Worm (Caenorhabditis elegans): ENCODE measurements around the gene srlf-33.

srlf-33 gene

DNA sequence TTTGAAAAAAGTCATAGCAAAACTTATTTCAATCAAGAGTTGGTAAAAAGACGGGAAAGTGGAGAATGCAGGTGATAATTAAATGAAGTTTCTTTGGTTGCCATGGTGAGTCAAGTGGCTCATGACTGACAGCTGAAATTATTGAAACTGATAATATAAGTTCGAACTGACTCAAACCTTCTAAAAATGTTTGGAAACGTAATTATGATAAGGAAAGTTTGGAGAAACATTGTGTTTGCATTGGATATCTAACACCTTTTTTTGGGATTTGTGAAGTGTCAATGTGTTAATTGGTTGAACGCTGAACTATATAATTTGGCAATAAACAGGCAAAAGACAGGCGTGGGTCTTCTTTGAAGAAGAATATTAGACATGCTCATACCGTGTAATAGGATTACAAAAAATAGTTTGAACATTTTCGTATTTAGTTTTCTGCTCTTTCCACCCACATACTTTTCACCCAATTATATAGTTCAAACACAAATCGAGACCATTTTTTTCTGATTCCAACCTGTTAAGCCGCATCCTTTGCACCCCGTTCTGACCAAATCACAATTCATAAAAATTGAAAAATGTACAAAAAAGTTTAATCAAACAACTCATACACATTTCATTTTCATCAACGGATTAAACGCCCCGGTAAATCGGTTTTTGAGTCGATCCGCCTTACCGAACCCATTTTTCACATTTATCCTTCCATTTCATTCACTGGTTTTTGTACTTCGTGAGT, at the start of gene srlf-33, which contains the start of gene srlf-32:
srlf-33 (minus strand) TSS at position 101 of the 730 bp plus-strand sequence.
srlf-32 (plus strand) TSS at position 680 of the 730 bp plus-strand sequence.
- TF ChIP-seq flt-1 (GFP tag; IDR thresholded peaks at IDR 0.05) (no peak), tab-1 (GFP tag; IDR thresholded peaks at IDR 0.05) (no peak), T22C8.4 (GFP tag; IDR thresholded peaks at IDR 0.05) (no peak), ref-1 (GFP tag; conservative IDR thresholded peaks at IDR 0.05) (no peak), ztf-23 (GFP tag; IDR thresholded peaks at IDR 0.05) (no peak), cog-1 (tag; optimal IDR thresholded peaks at IDR 0.05) (no peak), klf-2 (GFP tag; conservative IDR thresholded peaks at IDR 0.05) (no peak), ztf-29 (GFP tag; IDR thresholded peaks at IDR 0.05) (no peak), med-1 (GFP tag; optimal IDR thresholded peaks at IDR 0.05; ENCODE audit: insufficient read depth) (no peak)

DNA sequence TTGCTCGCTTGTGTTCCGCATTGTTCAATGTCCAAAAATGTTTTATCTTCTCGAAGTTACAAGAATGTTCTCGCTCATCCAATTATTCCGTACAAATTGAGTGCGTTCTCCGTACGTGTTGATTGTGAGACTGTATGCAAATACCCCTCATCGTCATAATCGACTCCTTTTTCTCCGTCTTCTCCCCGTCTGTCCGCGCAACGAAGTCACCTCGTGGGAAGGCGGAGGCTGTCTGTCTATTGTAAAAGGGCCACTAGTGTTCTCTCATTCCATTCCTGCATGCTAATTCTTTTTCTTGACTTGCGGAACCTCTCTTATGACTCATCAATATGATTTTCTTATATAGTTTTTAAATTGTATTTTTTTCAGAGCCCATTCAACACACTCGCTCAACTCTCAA, 44.9 kb upstream of the srlf-33 start, which contains the start of gene ZK829.9:
ZK829.9 (plus strand) TSS at position 364 of the 400 bp plus-strand sequence.
- TF ChIP-seq ztf-29 (GFP tag; IDR thresholded peaks at IDR 0.05) (no peak), ztf-23 (GFP tag; IDR thresholded peaks at IDR 0.05) (no peak), flt-1 (GFP tag; IDR thresholded peaks at IDR 0.05) (no peak), ref-1 (GFP tag; conservative IDR thresholded peaks at IDR 0.05) (no peak), cog-1 (tag; optimal IDR thresholded peaks at IDR 0.05) (no peak), klf-2 (GFP tag; conservative IDR thresholded peaks at IDR 0.05) (no peak), tab-1 (GFP tag; IDR thresholded peaks at IDR 0.05) (no peak), med-1 (GFP tag; optimal IDR thresholded peaks at IDR 0.05; ENCODE audit: insufficient read depth) (no peak), T22C8.4 (GFP tag; IDR thresholded peaks at IDR 0.05) (no peak)

DNA sequence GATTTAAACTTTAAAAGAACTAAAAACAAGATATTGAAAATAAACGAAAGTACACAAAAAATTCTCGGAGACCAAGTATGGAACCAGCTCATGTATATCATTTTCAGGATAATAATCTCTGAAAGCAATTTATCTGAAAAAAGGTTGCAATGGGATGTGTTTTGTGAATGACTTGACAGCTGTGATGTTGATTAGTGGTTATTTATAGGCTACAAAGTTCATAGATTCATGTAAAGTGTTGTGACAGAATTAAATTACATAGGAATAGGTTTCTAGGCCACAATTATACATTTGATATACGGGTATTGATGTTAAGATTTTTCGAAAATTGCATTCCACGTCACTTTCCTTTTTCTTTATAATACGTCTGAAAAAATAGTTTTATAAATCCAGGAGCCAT, 40.1 kb upstream of the srlf-33 start, which contains the start of gene srj-1:
srj-1 (minus strand) TSS at position 101 of the 400 bp plus-strand sequence.
- TF ChIP-seq T22C8.4 (GFP tag; IDR thresholded peaks at IDR 0.05) = no peak

DNA sequence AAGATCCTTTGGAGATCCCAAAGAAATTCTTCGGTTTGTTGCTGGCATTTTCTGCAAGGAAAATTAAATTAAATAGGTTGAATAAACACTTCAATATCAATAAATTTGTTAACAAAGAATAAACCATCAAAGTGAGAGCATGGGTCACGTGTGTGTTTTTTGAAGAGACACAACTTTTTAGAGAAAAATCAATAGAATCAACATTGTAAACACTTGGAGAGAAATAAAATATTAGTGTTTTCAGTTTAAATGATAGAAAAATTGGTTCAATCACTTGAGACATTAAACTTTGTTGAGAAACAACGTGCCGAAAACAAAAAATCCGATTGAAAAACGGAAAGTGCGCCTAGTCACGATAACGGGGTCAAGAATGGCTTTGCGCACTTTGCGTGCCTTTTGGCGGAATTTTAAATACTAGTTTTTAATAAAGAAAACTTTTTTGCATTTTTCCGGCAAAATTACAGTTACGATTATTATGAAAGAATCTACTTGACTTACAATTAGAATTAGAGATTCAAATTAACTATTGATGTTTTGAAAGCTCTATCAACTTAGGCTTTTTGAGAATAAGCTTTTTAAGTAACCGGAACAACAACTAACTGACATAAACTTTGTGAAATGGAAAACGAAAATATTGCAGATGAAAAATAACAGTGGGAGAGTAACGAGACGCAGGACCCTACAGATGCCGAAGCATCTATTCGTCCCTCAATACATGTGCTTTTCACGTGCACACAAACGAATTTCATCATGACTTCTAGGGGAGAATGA, 36.4 kb upstream of the srlf-33 start, which contains the start of gene ZK829.7:
ZK829.7 (minus strand) TSS at position 51 of the 771 bp plus-strand sequence.
- peak; percentile 2 for TF ChIP-seq cog-1 (tag; optimal IDR thresholded peaks at IDR 0.05)
- no peak for TF ChIP-seq ztf-23 (GFP tag; IDR thresholded peaks at IDR 0.05)

DNA sequence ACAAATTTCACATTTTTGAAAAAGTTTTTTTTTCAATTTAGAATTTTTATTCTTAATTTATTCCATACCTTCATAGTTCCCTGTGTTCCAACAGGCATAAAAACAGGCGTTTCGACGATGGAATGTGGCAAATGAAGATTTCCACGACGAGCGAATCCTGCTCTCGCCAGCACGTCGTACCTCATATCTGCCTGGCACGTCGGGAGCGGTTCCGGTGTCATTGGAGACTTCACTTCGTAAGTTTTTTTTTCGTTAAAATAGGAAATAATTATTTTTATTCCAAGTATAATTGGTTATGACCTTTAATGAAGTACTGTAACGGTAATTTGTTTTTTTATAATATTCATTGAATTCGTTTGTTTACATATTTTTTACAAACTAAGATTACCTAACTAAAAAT, 34.3 kb upstream of the srlf-33 start, which contains the start of gene tgt-1:
tgt-1 (minus strand) TSS at position 232 of the 400 bp plus-strand sequence.
- TF ChIP-seq ref-1 (GFP tag; conservative IDR thresholded peaks at IDR 0.05) = no peak
- TF ChIP-seq cog-1 (tag; optimal IDR thresholded peaks at IDR 0.05) = no peak
- no peak for TF ChIP-seq T22C8.4 (GFP tag; IDR thresholded peaks at IDR 0.05)
- no peak for TF ChIP-seq tab-1 (GFP tag; IDR thresholded peaks at IDR 0.05)
- TF ChIP-seq klf-2 (GFP tag; conservative IDR thresholded peaks at IDR 0.05) = no peak
- TF ChIP-seq med-1 (GFP tag; optimal IDR thresholded peaks at IDR 0.05; ENCODE audit: insufficient read depth) = no peak
- TF ChIP-seq ztf-23 (GFP tag; IDR thresholded peaks at IDR 0.05) = no peak
- no peak for TF ChIP-seq flt-1 (GFP tag; IDR thresholded peaks at IDR 0.05)
- TF ChIP-seq ztf-29 (GFP tag; IDR thresholded peaks at IDR 0.05) = no peak

DNA sequence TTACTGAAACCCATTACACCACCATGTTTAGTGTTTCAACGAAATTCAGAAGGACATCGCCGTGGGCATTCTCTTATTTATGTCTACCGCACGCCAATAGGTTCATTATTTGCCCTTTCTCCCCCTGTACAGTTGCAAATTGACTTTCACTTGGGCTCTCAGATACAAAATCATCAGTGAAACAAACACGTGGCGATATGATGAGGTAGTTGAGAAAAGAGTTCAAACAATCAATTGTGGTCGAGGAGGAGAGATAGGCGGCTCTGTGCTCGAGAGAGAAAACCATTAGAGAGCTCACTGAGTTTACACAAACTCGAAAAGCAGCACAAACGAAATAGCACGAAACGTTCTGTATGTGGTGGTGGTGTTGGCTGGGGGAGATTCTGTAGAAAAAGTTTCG, 31.8 kb upstream of the srlf-33 start:
- TF ChIP-seq ztf-29 (GFP tag; IDR thresholded peaks at IDR 0.05) = no peak
- no peak for TF ChIP-seq ref-1 (GFP tag; conservative IDR thresholded peaks at IDR 0.05)
- TF ChIP-seq ztf-23 (GFP tag; IDR thresholded peaks at IDR 0.05) = no peak
- no peak for TF ChIP-seq T22C8.4 (GFP tag; IDR thresholded peaks at IDR 0.05)
- TF ChIP-seq klf-2 (GFP tag; conservative IDR thresholded peaks at IDR 0.05) = no peak
- no peak for TF ChIP-seq flt-1 (GFP tag; IDR thresholded peaks at IDR 0.05)

DNA sequence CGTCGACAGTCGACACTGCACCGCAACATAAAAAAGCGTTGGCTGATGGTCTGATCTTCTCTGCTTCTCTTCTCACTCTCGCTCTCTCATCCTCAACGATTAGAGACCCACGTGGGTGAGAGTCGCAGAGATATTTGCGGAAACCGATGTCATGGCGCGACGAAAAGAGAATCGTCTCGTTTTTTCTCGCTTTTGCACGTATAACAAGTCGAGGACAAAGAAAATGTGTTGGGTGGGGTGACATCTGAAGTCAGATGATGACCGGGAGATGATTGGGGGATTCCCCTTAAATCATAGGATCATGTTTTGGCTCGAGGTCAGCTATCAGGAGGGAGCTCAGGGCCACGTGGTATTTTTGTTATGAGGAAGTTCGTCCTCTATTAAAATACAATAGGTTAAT, 31.1 kb upstream of the srlf-33 start:
- no peak for TF ChIP-seq ref-1 (GFP tag; conservative IDR thresholded peaks at IDR 0.05)
- no peak for TF ChIP-seq ztf-23 (GFP tag; IDR thresholded peaks at IDR 0.05)
- no peak for TF ChIP-seq flt-1 (GFP tag; IDR thresholded peaks at IDR 0.05)
- TF ChIP-seq cog-1 (tag; optimal IDR thresholded peaks at IDR 0.05) = no peak
- no peak for TF ChIP-seq med-1 (GFP tag; optimal IDR thresholded peaks at IDR 0.05; ENCODE audit: insufficient read depth)
- no peak for TF ChIP-seq tab-1 (GFP tag; IDR thresholded peaks at IDR 0.05)
- no peak for TF ChIP-seq klf-2 (GFP tag; conservative IDR thresholded peaks at IDR 0.05)
- no peak for TF ChIP-seq ztf-29 (GFP tag; IDR thresholded peaks at IDR 0.05)
- TF ChIP-seq T22C8.4 (GFP tag; IDR thresholded peaks at IDR 0.05) = no peak

DNA sequence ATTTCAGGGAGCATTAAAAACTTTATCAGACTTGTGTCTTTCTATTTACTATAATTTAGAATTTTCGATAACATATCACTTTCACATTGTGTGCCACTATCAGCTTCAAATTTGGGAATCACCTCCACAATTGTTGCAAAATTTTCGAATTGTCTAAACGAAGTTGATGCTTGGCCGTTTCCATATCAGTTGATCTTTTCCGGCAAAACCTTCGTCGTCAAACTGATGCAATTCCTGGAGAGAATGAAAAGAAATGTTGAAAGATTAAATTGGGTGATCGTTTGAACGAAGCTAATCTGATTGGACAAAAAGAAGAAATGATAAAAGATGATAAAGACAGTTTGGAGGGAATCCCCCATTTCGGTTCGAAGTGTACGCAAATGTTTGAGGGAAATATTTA, 30.3 kb upstream of the srlf-33 start:
- TF ChIP-seq cog-1 (tag; optimal IDR thresholded peaks at IDR 0.05) (no peak), ztf-29 (GFP tag; IDR thresholded peaks at IDR 0.05) (no peak), ref-1 (GFP tag; conservative IDR thresholded peaks at IDR 0.05) (no peak), T22C8.4 (GFP tag; IDR thresholded peaks at IDR 0.05) (no peak), ztf-23 (GFP tag; IDR thresholded peaks at IDR 0.05) (no peak), flt-1 (GFP tag; IDR thresholded peaks at IDR 0.05) (no peak), tab-1 (GFP tag; IDR thresholded peaks at IDR 0.05) (no peak), med-1 (GFP tag; optimal IDR thresholded peaks at IDR 0.05; ENCODE audit: insufficient read depth) (no peak), klf-2 (GFP tag; conservative IDR thresholded peaks at IDR 0.05) (no peak)

DNA sequence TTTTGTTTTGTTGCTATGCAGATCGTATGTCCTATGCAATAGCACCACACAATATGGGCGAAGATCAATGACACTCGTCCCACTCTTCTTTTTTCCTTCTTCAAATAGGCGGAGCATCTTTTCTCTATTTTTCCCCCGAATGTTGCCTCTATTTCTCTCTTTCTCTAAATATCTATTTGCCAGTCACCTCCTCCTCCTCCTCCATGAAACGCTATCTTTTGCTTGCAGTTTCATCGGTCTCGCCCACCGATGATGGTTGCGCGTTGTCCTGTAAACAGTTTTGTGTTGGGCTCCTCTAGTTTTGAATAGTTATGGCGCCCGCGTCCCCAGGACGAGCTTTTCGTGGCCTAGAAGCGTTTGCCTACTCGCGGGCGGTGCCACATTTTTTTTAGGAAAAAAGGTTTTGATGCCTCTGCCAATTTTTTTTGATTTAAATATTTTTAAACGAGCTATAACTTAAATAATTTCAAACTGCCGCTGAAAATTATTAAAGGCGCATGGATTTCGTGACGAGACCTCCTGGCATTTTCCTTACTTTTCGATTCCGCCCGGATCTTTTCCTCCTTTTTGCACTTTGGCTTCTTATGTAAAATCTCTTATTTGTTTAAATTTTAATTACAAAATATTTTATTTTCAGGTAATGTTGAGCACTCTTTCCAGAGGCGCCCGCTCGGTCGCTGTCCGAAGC, 27.5 kb upstream of the srlf-33 start, which contains the start of gene gdh-1:
gdh-1 (plus strand) TSS at position 638 of the 688 bp plus-strand sequence.
- no peak for TF ChIP-seq ztf-23 (GFP tag; IDR thresholded peaks at IDR 0.05)
- TF ChIP-seq tab-1 (GFP tag; IDR thresholded peaks at IDR 0.05) = no peak
- TF ChIP-seq ztf-29 (GFP tag; IDR thresholded peaks at IDR 0.05) = no peak
- TF ChIP-seq ref-1 (GFP tag; conservative IDR thresholded peaks at IDR 0.05) = no peak
- no peak for TF ChIP-seq flt-1 (GFP tag; IDR thresholded peaks at IDR 0.05)
